Fruit fly (Drosophila melanogaster) whole organism, adult: ENCODE measurements around the gene CG14143.
A peak's percentile ranks its signal among the peaks of the same experiment; 100 is the strongest.
"Not testable (repeated sequence)": the region's sequence is repeated elsewhere in the genome, so short reads cannot be mapped to it uniquely, and the experiment has no call there.

Source experiments
- CG11617 ChIP-seq: fragments of 200-800 bp; sonication (Bioruptor generic); optimal IDR thresholded peaks from 2 replicates; lab custom pipeline; 2017; ENCODE audit warnings: mild to moderate bottlenecking, missing biosample characterization, missing genetic modification reagents, missing genetic modification characterization
- CG12768 ChIP-seq: fragments of 200-800 bp; sonication (Bioruptor generic); optimal IDR thresholded peaks from 2 replicates; lab custom pipeline; 2017; ENCODE audit warnings: missing biosample characterization, missing genetic modification characterization, mild to moderate bottlenecking, moderate library complexity, missing genetic modification reagents
- CG14711 ChIP-seq: fragments of 200-800 bp; sonication (Bioruptor generic); optimal IDR thresholded peaks from 2 replicates; lab custom pipeline; 2018; ENCODE audit warnings: missing biosample characterization, mild to moderate bottlenecking, missing genetic modification characterization, moderate library complexity
- CG1620 ChIP-seq: fragments of 200-800 bp; sonication (Bioruptor generic); optimal IDR thresholded peaks from 2 replicates; lab custom pipeline; 2016; ENCODE audit warnings: missing biosample characterization, missing genetic modification characterization
- CG33017 ChIP-seq: fragments of 200-800 bp; sonication (Bioruptor generic); optimal IDR thresholded peaks from 2 replicates; lab custom pipeline; 2018; ENCODE audit warnings: missing biosample characterization, mild to moderate bottlenecking, missing genetic modification characterization, moderate library complexity
- CG5204 ChIP-seq: fragments of 200-800 bp; sonication (Bioruptor generic); optimal IDR thresholded peaks from 2 replicates; lab custom pipeline; 2016; ENCODE audit warnings: missing biosample characterization, missing genetic modification characterization
- CG7045 ChIP-seq: fragments of 200-800 bp; sonication (Bioruptor generic); optimal IDR thresholded peaks from 2 replicates; lab custom pipeline; 2017; ENCODE audit warnings: missing biosample characterization, mild to moderate bottlenecking, missing genetic modification characterization
- CG7101 ChIP-seq: fragments of 200-800 bp; sonication (Bioruptor generic); optimal IDR thresholded peaks from 2 replicates; lab custom pipeline; 2018; ENCODE audit warnings: missing biosample characterization, mild to moderate bottlenecking, missing genetic modification characterization, moderate library complexity
- Clk ChIP-seq: fragments of 200-800 bp; sonication (Bioruptor generic); optimal IDR thresholded peaks from 2 replicates; lab custom pipeline; 2017; ENCODE audit warnings: missing biosample characterization, missing genetic modification characterization
- Crg-1 ChIP-seq: fragments of 200-800 bp; sonication (Bioruptor generic); optimal IDR thresholded peaks from 2 replicates; lab custom pipeline; 2016; ENCODE audit warnings: missing biosample characterization, missing genetic modification characterization
- Hr96 ChIP-seq: fragments of 200-800 bp; sonication (Bioruptor generic); optimal IDR thresholded peaks from 2 replicates; lab custom pipeline; 2016; ENCODE audit warnings: missing biosample characterization, missing genetic modification characterization
- Mnt ChIP-seq: fragments of 200-800 bp; sonication (Bioruptor generic); optimal IDR thresholded peaks from 2 replicates; lab custom pipeline; 2016; ENCODE audit warnings: missing biosample characterization, mild to moderate bottlenecking, missing genetic modification characterization
- bab1 ChIP-seq: fragments of 200-800 bp; sonication (Bioruptor generic); optimal IDR thresholded peaks from 3 replicates; lab custom pipeline; 2019; ENCODE audit warnings: missing biosample characterization, mild to moderate bottlenecking, missing genetic modification characterization, moderate library complexity
- cic ChIP-seq: fragments of 200-800 bp; sonication (Bioruptor generic); optimal IDR thresholded peaks from 2 replicates; lab custom pipeline; 2017; ENCODE audit warnings: missing biosample characterization, mild to moderate bottlenecking, missing genetic modification characterization, moderate library complexity
- cnc ChIP-seq, 2 experiments: fragments of >200 bp; optimal IDR thresholded peaks; 2 replicates each; lab custom pipeline; 2017
- kay ChIP-seq: fragments of 200-800 bp; sonication (Bioruptor generic); peaks from one replicate; lab custom pipeline; 2016; ENCODE audit warnings: missing biosample characterization, missing genetic modification characterization, borderline replicate concordance
- ovo ChIP-seq: fragments of 200-800 bp; sonication (Bioruptor generic); optimal IDR thresholded peaks from 2 replicates; lab custom pipeline; 2016; ENCODE audit warnings: missing biosample characterization, missing genetic modification characterization
- pad ChIP-seq: fragments of 200-800 bp; sonication (Bioruptor generic); optimal IDR thresholded peaks from 3 replicates; lab custom pipeline; 2017; ENCODE audit warnings: missing biosample characterization, missing genetic modification characterization, mild to moderate bottlenecking, moderate library complexity, missing genetic modification reagents
- tj ChIP-seq: fragments of 200-800 bp; sonication (Bioruptor generic); optimal IDR thresholded peaks from 3 replicates; lab custom pipeline; 2017; ENCODE audit warnings: missing biosample characterization, mild to moderate bottlenecking, missing genetic modification characterization, moderate library complexity
- toe ChIP-seq: fragments of 200-800 bp; sonication (Bioruptor generic); optimal IDR thresholded peaks from 2 replicates; lab custom pipeline; 2016; ENCODE audit warnings: missing biosample characterization, missing genetic modification characterization

The CG14143 gene

DNA sequence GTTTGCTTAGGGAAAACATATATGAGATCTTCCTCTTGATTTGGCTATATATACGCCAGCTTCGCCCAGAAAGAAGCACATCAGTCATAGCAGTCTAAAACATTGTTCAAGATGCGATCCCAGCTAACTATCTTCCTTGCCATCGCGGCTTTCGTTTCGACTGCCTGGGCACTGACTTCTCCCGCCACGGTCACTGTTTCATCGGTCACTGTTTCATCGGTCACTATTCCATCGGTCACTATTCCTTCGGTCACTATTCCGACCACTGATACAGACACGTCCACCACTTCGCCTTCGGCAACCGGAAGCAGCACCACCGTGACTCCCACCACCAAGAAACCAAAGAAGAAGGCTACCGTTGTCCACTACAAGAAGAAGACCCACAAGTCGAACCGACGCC, at the start of gene CG14143:
TSS of gene CG14143 (plus strand) at position 102 of the 400 bp plus-strand sequence.
- TF ChIP-seq CG5204, ovo, CG7045 (GFP tag; lab: Kevin White, UChicago): not testable (repeated sequence)

dm6 chr3L:11085810-11086209, 49.0 kb upstream of the CG14143 start:
- TF ChIP-seq Mnt (GFP tag; lab: Kevin White, UChicago) (peak; percentile 73), CG7101 (no peak), Hr96 (no peak), CG14711 (tag; lab: Kevin White, UChicago) (peak; percentile 7), cic (GFP tag; lab: Kevin White, UChicago) (peak; percentile 26)

DNA sequence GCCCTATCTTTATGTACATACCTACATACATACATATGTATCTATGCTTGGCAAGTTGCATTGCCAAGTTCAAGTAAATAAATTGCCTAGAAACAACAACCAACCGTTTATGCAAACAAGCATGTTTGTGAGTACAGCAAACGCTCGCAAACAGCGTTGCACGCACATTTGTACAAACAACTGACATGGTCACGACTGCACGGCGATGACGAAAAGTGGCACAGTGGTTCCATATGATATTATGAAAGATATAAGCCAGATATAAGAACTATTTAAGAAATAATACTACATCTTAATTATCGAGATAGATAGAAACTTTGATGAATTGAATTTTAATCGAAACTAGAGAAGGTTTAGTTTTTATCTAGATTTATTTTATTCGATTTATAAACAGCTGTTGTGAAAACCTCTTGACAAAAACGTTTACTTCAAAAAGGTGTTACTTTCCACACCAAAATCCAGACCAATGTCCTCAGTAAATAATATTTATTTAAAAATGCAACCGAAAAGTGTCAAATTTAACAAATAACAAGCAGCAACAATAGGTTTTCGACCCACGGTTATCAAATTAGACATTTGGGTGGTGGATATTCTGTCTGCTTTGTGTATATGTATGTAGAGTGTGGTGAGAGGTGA, 44.9 kb upstream of the CG14143 start:
- TF ChIP-seq tj (GFP tag; lab: Kevin White, UChicago): peak; percentile 63
- peak; percentile 47 for TF ChIP-seq CG7101
- TF ChIP-seq CG12768 (GFP tag; lab: Kevin White, UChicago): no peak
- peak; percentile 15 for TF ChIP-seq pad
- no peak for TF ChIP-seq cic (GFP tag; lab: Kevin White, UChicago)
- TF ChIP-seq ovo (GFP tag; lab: Kevin White, UChicago): no peak
- no peak for TF ChIP-seq Clk
- TF ChIP-seq CG7045 (GFP tag; lab: Kevin White, UChicago): peak; percentile 39
- no peak for TF ChIP-seq Hr96
- TF ChIP-seq Mnt (GFP tag; lab: Kevin White, UChicago): no peak
- TF ChIP-seq kay (GFP tag; lab: Kevin White, UChicago): peak; percentile 86
- TF ChIP-seq CG1620 (GFP tag; lab: Kevin White, UChicago): no peak
- no peak for TF ChIP-seq toe (GFP tag; lab: Kevin White, UChicago)
- TF ChIP-seq cnc (optimal IDR thresholded peaks at IDR 0.05; lab: Kevin White, UChicago): no peak
- peak; percentile 50 for TF ChIP-seq CG5204 (GFP tag; lab: Kevin White, UChicago)
- peak; percentile 48 for TF ChIP-seq CG33017 (tag; lab: Kevin White, UChicago)
- peak; percentile 29 for TF ChIP-seq CG14711 (tag; lab: Kevin White, UChicago)
- TF ChIP-seq Crg-1 (GFP tag; lab: Kevin White, UChicago): no peak
- TF ChIP-seq CG11617 (GFP tag; lab: Kevin White, UChicago): peak; percentile 77
- peak; percentile 59 for TF ChIP-seq bab1 (GFP tag; lab: Kevin White, UChicago)

DNA sequence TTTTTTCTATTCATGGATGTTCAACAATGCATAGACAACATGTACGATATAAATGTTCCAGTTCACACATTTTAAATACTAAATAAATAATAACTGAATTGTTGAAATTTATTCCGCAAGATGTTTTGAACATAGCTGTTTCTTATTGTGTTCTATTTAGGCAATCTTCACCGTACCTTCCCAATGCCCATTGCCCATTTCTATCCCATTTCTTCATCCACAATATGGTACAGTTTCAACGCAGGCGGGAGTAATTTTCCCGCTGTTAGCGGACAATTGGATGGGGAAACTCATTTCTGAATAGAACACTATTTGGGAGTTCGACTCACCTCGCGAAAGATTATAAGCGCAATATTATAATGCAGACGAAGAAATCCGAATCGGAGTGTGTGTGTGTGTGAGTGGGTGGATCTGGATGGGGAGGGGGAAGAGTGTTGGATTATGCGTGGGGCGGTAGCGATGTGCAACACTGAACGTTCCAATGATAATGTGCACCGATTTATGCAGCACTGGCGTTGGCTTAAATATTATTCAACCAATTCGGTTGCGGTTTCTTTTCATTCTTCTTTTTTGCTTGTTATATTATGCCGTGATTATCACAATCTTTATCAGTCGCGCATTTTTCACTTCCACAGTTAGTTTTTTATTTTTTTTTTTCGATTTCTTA, 42.7 kb upstream of the CG14143 start:
- peak; percentile 70 for TF ChIP-seq Mnt (GFP tag; lab: Kevin White, UChicago)
- TF ChIP-seq cnc (optimal IDR thresholded peaks at IDR 0.05; lab: Kevin White, UChicago): no peak
- TF ChIP-seq cic (GFP tag; lab: Kevin White, UChicago): peak; percentile 82
- TF ChIP-seq CG11617 (GFP tag; lab: Kevin White, UChicago): peak; percentile 63
- peak; percentile 51 for TF ChIP-seq tj (GFP tag; lab: Kevin White, UChicago)
- TF ChIP-seq kay (GFP tag; lab: Kevin White, UChicago): peak; percentile 6
- TF ChIP-seq bab1 (GFP tag; lab: Kevin White, UChicago): no peak
- peak; percentile 78 for TF ChIP-seq CG7101
- TF ChIP-seq CG12768 (GFP tag; lab: Kevin White, UChicago): peak; percentile 82
- peak; percentile 7 for TF ChIP-seq ovo (GFP tag; lab: Kevin White, UChicago)
- TF ChIP-seq CG5204 (GFP tag; lab: Kevin White, UChicago): peak; percentile 24
- TF ChIP-seq Hr96: peak; percentile 81
- peak; percentile 90 for TF ChIP-seq Crg-1 (GFP tag; lab: Kevin White, UChicago)
- peak; percentile 54 for TF ChIP-seq CG14711 (tag; lab: Kevin White, UChicago)
- TF ChIP-seq Clk: peak; percentile 53
- peak; percentile 76 for TF ChIP-seq pad
- TF ChIP-seq CG1620 (GFP tag; lab: Kevin White, UChicago): peak; percentile 79
- peak; percentile 56 for TF ChIP-seq CG7045 (GFP tag; lab: Kevin White, UChicago)
- peak; percentile 75 for TF ChIP-seq toe (GFP tag; lab: Kevin White, UChicago)
- peak; percentile 50 for TF ChIP-seq CG33017 (tag; lab: Kevin White, UChicago)

- no peak for TF ChIP-seq CG33017 (tag; lab: Kevin White, UChicago)
- TF ChIP-seq cic (GFP tag; lab: Kevin White, UChicago): peak; percentile 3
These were observed 42.2 kb upstream of the CG14143 start for dm6 chr3L:11092610-11092961.

DNA sequence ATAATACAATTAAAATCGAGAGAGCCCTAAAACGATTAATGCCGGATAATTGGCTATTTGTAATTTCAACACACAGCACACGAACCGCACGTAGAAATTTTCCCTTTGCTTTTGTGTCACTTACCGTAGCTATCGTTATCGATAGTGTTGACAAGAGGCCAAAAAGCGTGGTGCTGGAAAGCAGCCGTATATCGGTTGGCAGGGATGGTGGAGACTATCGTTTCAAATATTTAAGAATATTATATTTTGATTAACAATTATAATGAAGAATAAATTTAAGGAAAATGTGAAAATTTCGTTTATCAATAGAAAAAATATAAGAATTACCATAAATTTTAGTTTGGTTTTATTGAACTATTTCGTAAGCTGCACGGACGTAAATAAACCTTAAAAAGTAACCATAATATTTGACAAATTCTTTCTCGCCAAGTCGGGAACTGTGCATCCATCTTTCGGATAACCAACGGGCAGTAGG, 41.7 kb upstream of the CG14143 start, which contains the start of gene JIL-1:
TSS of gene JIL-1 (minus strand) at position 148 of the 475 bp plus-strand sequence.
- TF ChIP-seq CG5204 (GFP tag; lab: Kevin White, UChicago): peak; percentile 69
- TF ChIP-seq tj (GFP tag; lab: Kevin White, UChicago): no peak
- TF ChIP-seq cnc (optimal IDR thresholded peaks at IDR 0.05; lab: Kevin White, UChicago): no peak
- TF ChIP-seq CG14711 (tag; lab: Kevin White, UChicago): peak; percentile 47
- TF ChIP-seq toe (GFP tag; lab: Kevin White, UChicago): peak; percentile 75
- peak; percentile 7 for TF ChIP-seq CG11617 (GFP tag; lab: Kevin White, UChicago)
- peak; percentile 76 for TF ChIP-seq CG12768 (GFP tag; lab: Kevin White, UChicago)
- TF ChIP-seq ovo (GFP tag; lab: Kevin White, UChicago): peak; percentile 57
- TF ChIP-seq Hr96: peak; percentile 73
- peak; percentile 82 for TF ChIP-seq CG7101
- peak; percentile 80 for TF ChIP-seq bab1 (GFP tag; lab: Kevin White, UChicago)
- peak; percentile 55 for TF ChIP-seq CG7045 (GFP tag; lab: Kevin White, UChicago)
- peak; percentile 90 for TF ChIP-seq kay (GFP tag; lab: Kevin White, UChicago)
- peak; percentile 66 for TF ChIP-seq CG33017 (tag; lab: Kevin White, UChicago)
- peak; percentile 83 for TF ChIP-seq CG1620 (GFP tag; lab: Kevin White, UChicago)
- TF ChIP-seq Clk: peak; percentile 67
- peak; percentile 86 for TF ChIP-seq Crg-1 (GFP tag; lab: Kevin White, UChicago)
- TF ChIP-seq Mnt (GFP tag; lab: Kevin White, UChicago): peak; percentile 78
- peak; percentile 75 for TF ChIP-seq pad
- TF ChIP-seq cic (GFP tag; lab: Kevin White, UChicago): no peak
